Fruit fly (Drosophila melanogaster) whole organism: ENCODE results near the gene CG7509.

Experiments used
- CG8478 ChIP-seq: fragments of >200 bp; optimal IDR thresholded peaks from 2 replicates; lab custom pipeline; 2018; ENCODE audit warnings: inconsistent platforms
- Dll ChIP-seq: fragments of >200 bp; optimal IDR thresholded peaks from 2 replicates; lab custom pipeline; 2017
- EcR ChIP-seq, 2 experiments: fragments of >200 bp; optimal IDR thresholded peaks; 2 replicates each; lab custom pipeline; 2017; ENCODE audit warnings: missing biosample characterization in 2 of 2, missing genetic modification characterization in 2 of 2, missing genetic modification reagents in 2 of 2
- pan ChIP-seq: fragments of >200 bp; optimal IDR thresholded peaks from 2 replicates; lab custom pipeline; 2017
- psq ChIP-seq: fragments of >200 bp; optimal IDR thresholded peaks from 2 replicates; lab custom pipeline; 2017
- usp ChIP-seq: fragments of >200 bp; optimal IDR thresholded peaks from 2 replicates; lab custom pipeline; 2017; ENCODE audit warnings: missing biosample characterization, missing genetic modification characterization, mixed read lengths

The CG7509 gene

dm6 chr3L:4825584-4825983, 20.5 kb upstream of the CG7509 start, which contains the start of the genes Dhc64C and LeuRS-m:
Gene Dhc64C, minus strand, starts transcription at chr3L:4825687.
Gene LeuRS-m, plus strand, starts transcription at chr3L:4825853.
- no peak for TF ChIP-seq psq
- TF ChIP-seq CG8478 (lab: Kevin White, UChicago), result no peak
- TF ChIP-seq Dll, result no peak
- no peak for TF ChIP-seq EcR (GFP tag; optimal IDR thresholded peaks at IDR 0.05; lab: Kevin White, UChicago)
- TF ChIP-seq pan (lab: Kevin White, UChicago), result no peak
- no peak for TF ChIP-seq usp

- TF ChIP-seq CG8478 (lab: Kevin White, UChicago) (no peak), Dll (no peak), pan (lab: Kevin White, UChicago) (no peak), EcR (GFP tag; optimal IDR thresholded peaks at IDR 0.05; lab: Kevin White, UChicago) (no peak)
Measured at dm6 chr3L:4824356-4825138, 19.5 kb upstream of the CG7509 start.

dm6 chr3L:4814184-4814583, 9.1 kb upstream of the CG7509 start:
- TF ChIP-seq psq, result no peak
- TF ChIP-seq Dll, result no peak
- no peak for TF ChIP-seq EcR (GFP tag; optimal IDR thresholded peaks at IDR 0.05; lab: Kevin White, UChicago)
- no peak for TF ChIP-seq pan (lab: Kevin White, UChicago)

DNA sequence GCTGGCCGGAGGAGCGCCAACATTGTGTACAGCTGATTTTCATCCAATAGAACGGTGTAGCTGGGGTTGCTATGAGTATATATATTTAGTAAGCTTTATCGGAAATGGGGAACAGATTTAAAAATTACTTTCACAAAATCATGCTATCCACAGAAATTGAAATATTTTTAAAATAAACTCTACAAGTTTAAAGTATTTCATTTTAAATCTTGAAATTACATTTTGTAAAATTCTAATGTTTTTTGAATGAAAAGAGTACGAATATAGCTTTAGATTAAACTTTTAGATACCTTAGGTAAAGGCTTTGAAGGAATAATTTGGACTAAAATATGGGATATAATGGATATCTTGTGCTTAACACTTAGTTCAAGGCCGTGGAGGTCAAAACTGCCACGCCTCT, 2.2 kb upstream of the CG7509 start, which contains the start of gene CG18808:
CG18808 (minus strand) TSS at position 101 of the 400 bp plus-strand sequence.
- TF ChIP-seq psq (no peak), CG8478 (lab: Kevin White, UChicago) (no peak), usp (no peak), EcR (GFP tag; optimal IDR thresholded peaks at IDR 0.05; lab: Kevin White, UChicago) (no peak), Dll (no peak)

DNA sequence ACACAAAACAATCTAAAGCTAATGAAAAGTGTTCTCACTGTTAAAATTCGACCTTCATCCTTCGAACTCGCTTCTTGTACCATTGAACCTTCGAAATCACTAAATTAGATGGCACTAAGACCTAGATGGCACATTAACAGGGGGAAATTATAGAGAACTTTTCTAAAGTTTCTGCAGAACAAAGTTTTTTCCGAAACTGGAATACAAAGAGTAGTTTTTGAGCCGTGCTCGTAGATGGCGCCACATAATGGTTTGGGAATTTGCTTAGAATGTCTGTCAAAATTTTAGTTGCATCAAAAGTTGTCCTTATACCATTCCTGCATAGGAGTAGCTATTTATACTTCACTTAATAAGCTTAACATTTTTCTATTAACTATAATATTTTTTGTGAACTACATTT, 677 bp upstream of the CG7509 start:
- no peak for TF ChIP-seq Dll
- no peak for TF ChIP-seq pan (lab: Kevin White, UChicago)
- TF ChIP-seq usp, result no peak
- no peak for TF ChIP-seq CG8478 (lab: Kevin White, UChicago)
- no peak for TF ChIP-seq psq
- TF ChIP-seq EcR (GFP tag; optimal IDR thresholded peaks at IDR 0.05; lab: Kevin White, UChicago), result no peak

dm6 chr3L:4800641-4801040, 4.4 kb downstream of the CG7509 start:
- TF ChIP-seq pan (lab: Kevin White, UChicago) (no peak), EcR (GFP tag; optimal IDR thresholded peaks at IDR 0.05; lab: Kevin White, UChicago) (no peak), CG8478 (lab: Kevin White, UChicago) (no peak), Dll (no peak), usp (no peak), psq (no peak)

- TF ChIP-seq usp, result no peak
Measured at dm6 chr3L:4776432-4776831, 28.6 kb downstream of the CG7509 start.

DNA sequence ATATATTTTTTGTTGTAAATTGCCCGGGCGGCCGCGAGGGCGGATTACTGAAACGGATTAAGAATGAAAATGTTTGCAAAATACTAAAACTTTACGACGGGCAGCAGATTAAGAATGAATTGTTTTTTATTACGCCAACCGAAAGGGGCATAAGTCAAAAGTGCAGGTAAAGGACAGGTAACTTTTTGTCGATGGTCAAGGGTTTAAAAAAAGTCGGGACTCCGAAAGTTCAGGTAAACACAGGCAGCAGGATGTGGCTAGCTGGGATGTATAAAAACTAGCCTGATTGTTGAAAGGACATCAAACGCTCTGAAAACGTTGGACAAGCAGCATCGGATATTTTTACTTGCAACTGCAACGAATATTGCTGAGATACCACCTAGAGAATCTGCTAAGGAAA, 47.5 kb downstream of the CG7509 start, which contains the start of gene CG13711:
CG13711 (plus strand) TSS at position 301 of the 400 bp plus-strand sequence.
- TF ChIP-seq pan (lab: Kevin White, UChicago) (no peak), CG8478 (lab: Kevin White, UChicago) (no peak), usp (no peak), psq (no peak), EcR (GFP tag; optimal IDR thresholded peaks at IDR 0.05; lab: Kevin White, UChicago) (no peak), Dll (no peak)

dm6 chr3L:4753638-4754037, 51.4 kb downstream of the CG7509 start, which contains the start of gene CG12493:
Gene CG12493, minus strand, starts transcription at chr3L:4753738.
- no peak for TF ChIP-seq psq
- TF ChIP-seq CG8478 (lab: Kevin White, UChicago), result no peak
